Fruit fly (Drosophila melanogaster): ENCODE results near the gene Ttc30.
A peak's percentile ranks its signal among the peaks of the same experiment; 100 is the strongest.

Ttc30 gene

dm6 chr2L:13083423-13084079 is 23.1 kb upstream of the Ttc30 start (continued):
- TF ChIP-seq knrl (GFP tag; IDR thresholded peaks at IDR 0.05; ENCODE audit: partially characterized antibody) = no peak
- TF ChIP-seq pnt (GFP tag; optimal IDR thresholded peaks at IDR 0.05) = peak; percentile 82
- TF ChIP-seq H2.0 (GFP tag; IDR thresholded peaks at IDR 0.05) = peak; percentile 88
- no peak for TF ChIP-seq Tbp (GFP tag; optimal IDR thresholded peaks at IDR 0.05)
- TF ChIP-seq btn (GFP tag; optimal IDR thresholded peaks at IDR 0.05) = peak; percentile 45
- no peak for TF ChIP-seq inv (GFP tag; IDR thresholded peaks at IDR 0.05; ENCODE audit: partially characterized antibody)
- peak; percentile 92 for TF ChIP-seq Blimp-1 (GFP tag; optimal IDR thresholded peaks at IDR 0.05)
- TF ChIP-seq Fer3 (tag; optimal IDR thresholded peaks at IDR 0.05) = peak; percentile 90
- peak; percentile 90 for TF ChIP-seq luna (GFP tag; optimal IDR thresholded peaks at IDR 0.05)
- no peak for TF ChIP-seq cad (GFP tag; optimal IDR thresholded peaks at IDR 0.05)
- peak; percentile 28 for TF ChIP-seq MTF-1 (GFP tag; optimal IDR thresholded peaks at IDR 0.05; ENCODE audit: borderline replicate concordance)
- TF ChIP-seq CG12391 (tag; optimal IDR thresholded peaks at IDR 0.05) = no peak
- no peak for TF ChIP-seq Sin3A (optimal IDR thresholded peaks at IDR 0.05)
- peak; percentile 67 for TF ChIP-seq kay (GFP tag; optimal IDR thresholded peaks at IDR 0.05)
- no peak for TF ChIP-seq CG1024 (GFP tag; IDR thresholded peaks at IDR 0.05)
- TF ChIP-seq HLH54F (GFP tag; optimal IDR thresholded peaks at IDR 0.05) = peak; percentile 87
- TF ChIP-seq CG18619 (GFP tag; optimal IDR thresholded peaks at IDR 0.05) = peak; percentile 86
- TF ChIP-seq sens (GFP tag) = peak; percentile 89
- no peak for TF ChIP-seq aop (GFP tag; IDR thresholded peaks at IDR 0.05)
- no peak for TF ChIP-seq tll (GFP tag; optimal IDR thresholded peaks at IDR 0.05)
- TF ChIP-seq lbe (GFP tag; optimal IDR thresholded peaks at IDR 0.05) = no peak
- peak; percentile 96 for TF ChIP-seq CG11456 (GFP tag; IDR thresholded peaks at IDR 0.05)
- peak; percentile 56 for TF ChIP-seq CG11696 (GFP tag; IDR thresholded peaks at IDR 0.05)
- peak; percentile 80 for TF ChIP-seq B-H1 (GFP tag; IDR thresholded peaks at IDR 0.05)
- TF ChIP-seq CG9932 (GFP tag; IDR thresholded peaks at IDR 0.05) = peak; percentile 98
- TF ChIP-seq ham (GFP tag; IDR thresholded peaks at IDR 0.05) = peak; percentile 83; the same call in 1 of the 2 replicates
- TF ChIP-seq ind (GFP tag; optimal IDR thresholded peaks at IDR 0.05) = peak; percentile 86
- peak; percentile 63 for TF ChIP-seq slp2 (GFP tag; optimal IDR thresholded peaks at IDR 0.05)
- TF ChIP-seq trh (GFP tag; optimal IDR thresholded peaks at IDR 0.05) = peak; percentile 55
- no peak for TF ChIP-seq kah (GFP tag; optimal IDR thresholded peaks at IDR 0.05)
- peak; percentile 70 for TF ChIP-seq CG12219 (GFP tag; optimal IDR thresholded peaks at IDR 0.05)
- TF ChIP-seq CG32532 (GFP tag; IDR thresholded peaks at IDR 0.05) = peak; percentile 97
- TF ChIP-seq CG9727 (GFP tag; optimal IDR thresholded peaks at IDR 0.05) = peak; percentile 83
- peak; percentile 93 for TF ChIP-seq fu2 (GFP tag; optimal IDR thresholded peaks at IDR 0.05)
- peak; percentile 86 for TF ChIP-seq Hsf (GFP tag; optimal IDR thresholded peaks at IDR 0.05)
- TF ChIP-seq sim (GFP tag; IDR thresholded peaks at IDR 0.05) = peak; percentile 61; the same call in 1 of the 2 replicates
- peak; percentile 93 for TF ChIP-seq mam (GFP tag; optimal IDR thresholded peaks at IDR 0.05)
- TF ChIP-seq CG17359 (tag; optimal IDR thresholded peaks at IDR 0.05) = peak; percentile 67
- TF ChIP-seq cas (GFP tag; IDR thresholded peaks at IDR 0.05) = peak; percentile 79
- TF ChIP-seq ttk (GFP tag; IDR thresholded peaks at IDR 0.05) = peak; percentile 83
- peak; percentile 63 for TF ChIP-seq CG10959 (GFP tag; IDR thresholded peaks at IDR 0.05)
- TF ChIP-seq grn (GFP tag; optimal IDR thresholded peaks at IDR 0.05) = no peak
- no peak for TF ChIP-seq lola (GFP tag; optimal IDR thresholded peaks at IDR 0.05)
- no peak for TF ChIP-seq Bgb (GFP tag; IDR thresholded peaks at IDR 0.05; ENCODE audit: partially characterized antibody)
- TF ChIP-seq Mrtf (GFP tag; IDR thresholded peaks at IDR 0.05) = peak; percentile 90
- peak; percentile 63 for TF ChIP-seq Bdp1 (GFP tag; optimal IDR thresholded peaks at IDR 0.05)
- TF ChIP-seq CG12942 (GFP tag; optimal IDR thresholded peaks at IDR 0.05) = peak; percentile 56
- peak; percentile 73 for TF ChIP-seq danr (GFP tag; IDR thresholded peaks at IDR 0.05)
- TF ChIP-seq CG3838 (GFP tag; optimal IDR thresholded peaks at IDR 0.05) = peak; percentile 69
- TF ChIP-seq ato (GFP tag; IDR thresholded peaks at IDR 0.05; ENCODE audit: partially characterized antibody) = no peak
- peak; percentile 68 for TF ChIP-seq CG11398 (GFP tag; optimal IDR thresholded peaks at IDR 0.05)

All from whole organism, embryonic.